Worm (Caenorhabditis elegans) whole organism, L4/young adult: ENCODE results near the gene chil-5.

Experiments used
- dao-5 ChIP-seq: sonication (generic microtip); optimal IDR thresholded peaks from 2 replicates; lab custom pipeline; 2016; ENCODE audit warnings: missing genotype, missing genetic modification characterization, moderate library complexity, missing compliant biosample characterization
- him-1 ChIP-seq: sonication (generic microtip); optimal IDR thresholded peaks from 2 replicates; lab custom pipeline; 2016; ENCODE audit warnings: missing genotype, missing genetic modification reagents, missing genetic modification characterization, missing compliant biosample characterization

ce11 chrII:9879815-9880214, 20.3 kb upstream of the chil-5 start:
- TF ChIP-seq dao-5 (tag; lab: Kevin White, UChicago) (no peak), him-1 (tag; lab: Kevin White, UChicago) (no peak)
